Worm (Caenorhabditis elegans): ENCODE measurements around the gene C44H4.8.

Gene C44H4.8

ce11 chrX:14575920-14576319 is 19.0 kb upstream of the C44H4.8 start:
- TF ChIP-seq unc-55 (GFP tag; optimal IDR thresholded peaks at IDR 0.05), result peak; percentile 68
- no peak for TF ChIP-seq nhr-11 (tag; optimal IDR thresholded peaks at IDR 0.05)

- peak; percentile 23 for TF ChIP-seq nfya-1 (tag; optimal IDR thresholded peaks at IDR 0.05)
- TF ChIP-seq mec-3 (tag; optimal IDR thresholded peaks at IDR 0.05; ENCODE audit: borderline replicate concordance), result no peak
Measured at ce11 chrX:14577579-14578127, 17.3 kb upstream of the C44H4.8 start, which contains the start of gene let-4. Gene let-4, plus strand, starts transcription at chrX:14577935.

- TF ChIP-seq ref-2 (tag; optimal IDR thresholded peaks at IDR 0.05) (no peak), unc-42 (tag; optimal IDR thresholded peaks at IDR 0.05) (no peak), K02D7.2 (tag; optimal IDR thresholded peaks at IDR 0.05) (no peak), T23F11.4 (GFP tag; optimal IDR thresholded peaks at IDR 0.05) (no peak)
Measured at ce11 chrX:14580853-14581252, 14.1 kb upstream of the C44H4.8 start.

- TF ChIP-seq ceh-2 (tag; optimal IDR thresholded peaks at IDR 0.05) (peak; percentile 14), ref-2 (tag; optimal IDR thresholded peaks at IDR 0.05) (peak; percentile 56), ceh-45 (GFP tag; IDR thresholded peaks at IDR 0.05) (no peak), rnt-1 (tag; optimal IDR thresholded peaks at IDR 0.05) (peak; percentile 45)
Measured at ce11 chrX:14581429-14581828, 13.5 kb upstream of the C44H4.8 start, which contains the start of gene sym-1. Gene sym-1, plus strand, starts transcription at chrX:14581622.

- TF ChIP-seq pros-1 (tag; optimal IDR thresholded peaks at IDR 0.05), result no peak
Measured at ce11 chrX:14584335-14584734, 10.6 kb upstream of the C44H4.8 start.

- TF ChIP-seq ceh-48 (tag; optimal IDR thresholded peaks at IDR 0.05), result peak; percentile 77
- peak; percentile 56 for TF ChIP-seq ceh-31 (tag; optimal IDR thresholded peaks at IDR 0.05)
- TF ChIP-seq nfya-1 (tag; optimal IDR thresholded peaks at IDR 0.05), result peak; percentile 29
- peak; percentile 40 for TF ChIP-seq ceh-14 (tag; optimal IDR thresholded peaks at IDR 0.05)
- TF ChIP-seq zip-5 (tag; optimal IDR thresholded peaks at IDR 0.05), result no peak
- peak; percentile 30 for TF ChIP-seq elt-2 (tag; optimal IDR thresholded peaks at IDR 0.05)
- TF ChIP-seq ceh-19 (GFP tag; optimal IDR thresholded peaks at IDR 0.05), result no peak
- TF ChIP-seq unc-42 (tag; optimal IDR thresholded peaks at IDR 0.05), result peak; percentile 87
Measured at ce11 chrX:14589051-14589736, 5.7 kb upstream of the C44H4.8 start, which contains the start of the genes C44H4.4 and tap-1. Gene C44H4.4, minus strand, starts transcription at chrX:14589101. Gene tap-1, plus strand, starts transcription at chrX:14589624.

ce11 chrX:14593206-14593605 is 1.7 kb upstream of the C44H4.8 start:
- TF ChIP-seq unc-42 (tag; optimal IDR thresholded peaks at IDR 0.05) (peak; percentile 94), sox-2 (GFP tag; IDR thresholded peaks at IDR 0.05) (no peak)

- TF ChIP-seq sox-4 (tag; optimal IDR thresholded peaks at IDR 0.05), result no peak
- no peak for TF ChIP-seq ahr-1 (tag; optimal IDR thresholded peaks at IDR 0.05)
- TF ChIP-seq hlh-13 (GFP tag; optimal IDR thresholded peaks at IDR 0.05), result no peak
- TF ChIP-seq tbx-7 (tag; optimal IDR thresholded peaks at IDR 0.05), result no peak
- TF ChIP-seq ceh-48 (tag; optimal IDR thresholded peaks at IDR 0.05), result no peak
- no peak for TF ChIP-seq ceh-31 (tag; optimal IDR thresholded peaks at IDR 0.05)
- TF ChIP-seq ceh-6 (GFP tag; optimal IDR thresholded peaks at IDR 0.05), result no peak
- no peak for TF ChIP-seq unc-55 (GFP tag; optimal IDR thresholded peaks at IDR 0.05)
- no peak for TF ChIP-seq gmeb-2 (tag; optimal IDR thresholded peaks at IDR 0.05)
- TF ChIP-seq npax-4 (tag; optimal IDR thresholded peaks at IDR 0.05), result no peak
- TF ChIP-seq C38D4.7 (GFP tag; optimal IDR thresholded peaks at IDR 0.05), result no peak
- TF ChIP-seq nhr-11 (tag; optimal IDR thresholded peaks at IDR 0.05), result no peak
- TF ChIP-seq mec-3 (tag; optimal IDR thresholded peaks at IDR 0.05; ENCODE audit: borderline replicate concordance), result no peak
- TF ChIP-seq fkh-6 (tag; optimal IDR thresholded peaks at IDR 0.05), result no peak
- TF ChIP-seq elt-4 (tag; optimal IDR thresholded peaks at IDR 0.05), result no peak
- no peak for TF ChIP-seq elt-2 (tag; optimal IDR thresholded peaks at IDR 0.05)
- TF ChIP-seq K09A11.1 (tag; optimal IDR thresholded peaks at IDR 0.05; ENCODE audit: insufficient read depth), result no peak
- TF ChIP-seq F13H6.1 (tag; optimal IDR thresholded peaks at IDR 0.05), result no peak
- TF ChIP-seq C08G9.2 (tag; optimal IDR thresholded peaks at IDR 0.05), result no peak
Measured at ce11 chrX:14599245-14599644, 4.3 kb downstream of the C44H4.8 start, which contains the start of gene C44H4.6. Gene C44H4.6, minus strand, starts transcription at chrX:14599345.
